Worm (Caenorhabditis elegans) whole organism, young adult: Measurements from ENCODE around the gene C18D11.6.

Experiments
- B0019.2 ChIP-seq: fragments of 200-800 bp; sonication (Bioruptor generic); conservative IDR thresholded peaks from 2 replicates; pipeline ENCODE4 v1.3.6; 2022; ENCODE audit warnings: missing genetic modification reagents, missing genetic modification characterization, missing compliant biosample characterization
- F22D6.2 ChIP-seq: sonication (generic microtip); optimal IDR thresholded peaks from 2 replicates; lab custom pipeline; 2016; ENCODE audit warnings: mild to moderate bottlenecking, missing genetic modification characterization, missing compliant biosample characterization
- bed-2 ChIP-seq: fragments of 200-800 bp; sonication (Bioruptor generic); IDR thresholded peaks from 2 replicates; pipeline ENCODE4 v1.3.6; 2022; ENCODE audit warnings: missing genetic modification reagents, missing genetic modification characterization, missing compliant biosample characterization
- chd-7 ChIP-seq: sonication (generic microtip); optimal IDR thresholded peaks from 2 replicates; lab custom pipeline; 2016; ENCODE audit warnings: mild to moderate bottlenecking, missing genetic modification characterization, moderate library complexity, missing compliant biosample characterization
- madf-8 ChIP-seq: fragments of 200-800 bp; sonication (Bioruptor generic); conservative IDR thresholded peaks from 2 replicates; pipeline ENCODE4 v1.3.6; 2022; ENCODE audit warnings: missing genetic modification reagents, missing genetic modification characterization, missing compliant biosample characterization
- nfya-1 ChIP-seq: sonication (generic microtip); optimal IDR thresholded peaks from 2 replicates; lab custom pipeline; 2017; ENCODE audit warnings: antibody characterized with exemption, missing compliant biosample characterization, missing genetic modification characterization, borderline replicate concordance; ENCODE audit not compliant: insufficient read depth
- nfya-2 ChIP-seq: fragments of 200-800 bp; sonication (Bioruptor generic); IDR thresholded peaks from 2 replicates; pipeline ENCODE4 v1.3.6; 2022; ENCODE audit warnings: missing genetic modification reagents, missing genetic modification characterization, missing compliant biosample characterization
- nhr-90 ChIP-seq: sonication (generic microtip); optimal IDR thresholded peaks from 2 replicates; lab custom pipeline; 2016; ENCODE audit warnings: missing genotype, mild to moderate bottlenecking, missing genetic modification characterization, missing compliant biosample characterization

DNA sequence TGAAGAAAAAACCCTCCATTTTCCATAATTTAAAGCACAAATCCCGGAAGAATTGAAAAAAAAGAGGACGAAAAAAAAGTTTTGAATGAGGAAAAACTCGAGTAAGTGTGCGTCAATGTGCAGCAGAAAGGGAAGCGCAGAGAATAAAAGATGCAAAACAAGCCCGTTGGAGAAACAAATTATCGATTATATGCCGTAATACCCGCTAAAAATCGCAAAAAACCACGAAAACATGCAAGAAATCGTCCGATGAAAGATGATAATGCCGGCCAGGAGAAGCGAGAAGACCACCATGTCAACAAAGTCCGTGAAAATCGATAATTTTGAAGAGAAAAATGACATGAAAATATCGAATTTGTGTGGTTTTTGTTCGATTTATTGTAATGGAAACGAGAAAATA, 36.7 kb downstream of the C18D11.6 start:
- TF ChIP-seq nfya-2 (GFP tag; lab: Robert Waterston, UW) (no peak), chd-7 (no peak), madf-8 (no peak), nfya-1 (tag; lab: Kevin White, UChicago) (no peak), bed-2 (GFP tag; lab: Robert Waterston, UW) (no peak), F22D6.2 (tag; lab: Kevin White, UChicago) (no peak), nhr-90 (no peak), B0019.2 (GFP tag; lab: Robert Waterston, UW) (no peak)
